Fruit fly (Drosophila melanogaster): ENCODE data around the gene CG43133.

dm6 chrX:18154955-18155419, 25.0 kb upstream of the CG43133 start, which contains the start of gene Frq1:
- TF ChIP-seq CG11695 (GFP tag; IDR thresholded peaks at IDR 0.05), result no peak
- TF ChIP-seq psq (GFP tag; optimal IDR thresholded peaks at IDR 0.05), result no peak
- TF ChIP-seq lov (optimal IDR thresholded peaks at IDR 0.05), result no peak
- TF ChIP-seq lov (GFP tag; IDR thresholded peaks at IDR 0.05), result no peak
- no peak for TF ChIP-seq tin (GFP tag; optimal IDR thresholded peaks at IDR 0.05)
- no peak for TF ChIP-seq kni (GFP tag; optimal IDR thresholded peaks at IDR 0.05)
- no peak for TF ChIP-seq twi (tag; optimal IDR thresholded peaks at IDR 0.05)
- TF ChIP-seq bowl (GFP tag; IDR thresholded peaks at IDR 0.05), result no peak
- no peak for TF ChIP-seq CG7271 (tag; optimal IDR thresholded peaks at IDR 0.05)
- no peak for TF ChIP-seq CG17912 (GFP tag; optimal IDR thresholded peaks at IDR 0.05)
- no peak for TF ChIP-seq CG1024 (GFP tag; IDR thresholded peaks at IDR 0.05)
- TF ChIP-seq CG10979 (tag; optimal IDR thresholded peaks at IDR 0.05), result no peak
